Worm (Caenorhabditis elegans): Measurements from ENCODE around the gene col-81.

DNA sequence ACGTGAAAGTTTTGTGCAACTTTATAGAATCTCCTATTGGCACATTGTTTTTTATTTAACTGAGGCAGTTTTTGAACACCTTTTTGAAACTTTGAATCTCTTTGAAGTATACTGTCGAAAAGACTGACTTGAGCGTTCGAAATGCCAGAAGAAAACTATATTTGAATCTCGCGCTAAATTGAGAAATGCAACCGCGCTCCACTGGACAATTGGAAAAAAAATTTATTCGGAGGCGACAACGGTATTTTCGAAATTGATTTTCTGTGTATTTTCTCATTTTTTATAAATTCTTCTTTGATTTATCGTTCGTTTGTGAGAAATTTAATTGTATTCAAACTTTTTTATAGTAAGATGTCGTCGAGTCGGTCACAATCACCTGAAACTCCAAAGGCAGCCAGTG lies 8.5 kb upstream of the col-81 start, which contains the start of gene let-858:
- no peak for TF ChIP-seq D2030.7 (GFP tag; IDR thresholded peaks at IDR 0.05)
- TF ChIP-seq egl-18 (GFP tag; IDR thresholded peaks at IDR 0.05): no peak
- peak; percentile 81 for TF ChIP-seq efl-1 (GFP tag; optimal IDR thresholded peaks at IDR 0.05)
- TF ChIP-seq nfyb-1 (GFP tag; IDR thresholded peaks at IDR 0.05): no peak
- TF ChIP-seq pha-4 (tag; optimal IDR thresholded peaks at IDR 0.05): no peak
- TF ChIP-seq nhr-179 (tag; optimal IDR thresholded peaks at IDR 0.05): no peak
- no peak for TF ChIP-seq sptf-2 (GFP tag; optimal IDR thresholded peaks at IDR 0.05)
- TF ChIP-seq aptf-2 (GFP tag; conservative IDR thresholded peaks at IDR 0.05): no peak
- no peak for TF ChIP-seq ama-1 (optimal IDR thresholded peaks at IDR 0.05)
- TF ChIP-seq ama-1 (GFP tag; optimal IDR thresholded peaks at IDR 0.05): no peak
- TF ChIP-seq ekl-4 (GFP tag; IDR thresholded peaks at IDR 0.05): no peak
- TF ChIP-seq unc-130 (GFP tag; optimal IDR thresholded peaks at IDR 0.05): no peak
